Worm (Caenorhabditis elegans) whole organism, early embryonic: Measurements from ENCODE around the gene C30G7.4.

ENCODE experiments used
- B0310.2 ChIP-seq: sonication (generic microtip); optimal IDR thresholded peaks from 2 replicates; lab custom pipeline; 2016; ENCODE audit warnings: mild to moderate bottlenecking, missing genetic modification characterization, missing compliant biosample characterization
- F13C5.2 ChIP-seq: sonication (generic microtip); optimal IDR thresholded peaks from 2 replicates; lab custom pipeline; 2017; ENCODE audit warnings: mild to moderate bottlenecking, missing genetic modification characterization, inconsistent platforms, missing compliant biosample characterization
- aly-1 ChIP-seq: sonication (generic microtip); optimal IDR thresholded peaks from 2 replicates; lab custom pipeline; 2016; ENCODE audit warnings: missing genetic modification characterization, missing compliant biosample characterization
- ama-1 ChIP-seq: fragments of 150-350 bp; optimal IDR thresholded peaks from 2 replicates; lab custom pipeline; 2014
- ceh-13 ChIP-seq: fragments of 200-800 bp; sonication (Bioruptor generic); optimal IDR thresholded peaks from 2 replicates; lab custom pipeline; 2018; ENCODE audit warnings: mild to moderate bottlenecking, missing genetic modification characterization, missing compliant biosample characterization
- ceh-36 ChIP-seq: sonication (generic microtip); optimal IDR thresholded peaks from 2 replicates; lab custom pipeline; 2016; ENCODE audit warnings: missing genetic modification characterization, inconsistent platforms, missing compliant biosample characterization
- flt-1 ChIP-seq: fragments of 200-800 bp; sonication (Bioruptor generic); IDR thresholded peaks from 2 replicates; pipeline ENCODE4 v1.3.6; 2022; ENCODE audit warnings: missing genetic modification characterization, missing compliant biosample characterization
- hmbx-1 ChIP-seq: sonication (generic microtip); optimal IDR thresholded peaks from 2 replicates; lab custom pipeline; 2016; ENCODE audit warnings: mild to moderate bottlenecking, missing genetic modification characterization, missing compliant biosample characterization
- hmg-4 ChIP-seq: fragments of 200-800 bp; sonication (Bioruptor generic); optimal IDR thresholded peaks from 2 replicates; lab custom pipeline; 2018; ENCODE audit warnings: mild to moderate bottlenecking, missing genetic modification characterization, missing compliant biosample characterization
- hnd-1 ChIP-seq: sonication (generic microtip); optimal IDR thresholded peaks from 2 replicates; lab custom pipeline; 2016; ENCODE audit warnings: missing genetic modification characterization, missing compliant biosample characterization
- pes-1 ChIP-seq: fragments of 200-800 bp; sonication (Bioruptor generic); IDR thresholded peaks from 2 replicates; pipeline ENCODE4 v1.3.6; 2022; ENCODE audit warnings: missing genetic modification reagents, missing genetic modification characterization, missing compliant biosample characterization
- scrt-1 ChIP-seq: fragments of 200-800 bp; sonication (Bioruptor generic); IDR thresholded peaks from 2 replicates; pipeline ENCODE4 v1.3.6; 2022; ENCODE audit warnings: missing genetic modification characterization, missing compliant biosample characterization
- tra-4 ChIP-seq: sonication (generic microtip); optimal IDR thresholded peaks from 2 replicates; lab custom pipeline; 2017; ENCODE audit warnings: missing genetic modification characterization, missing compliant biosample characterization

DNA sequence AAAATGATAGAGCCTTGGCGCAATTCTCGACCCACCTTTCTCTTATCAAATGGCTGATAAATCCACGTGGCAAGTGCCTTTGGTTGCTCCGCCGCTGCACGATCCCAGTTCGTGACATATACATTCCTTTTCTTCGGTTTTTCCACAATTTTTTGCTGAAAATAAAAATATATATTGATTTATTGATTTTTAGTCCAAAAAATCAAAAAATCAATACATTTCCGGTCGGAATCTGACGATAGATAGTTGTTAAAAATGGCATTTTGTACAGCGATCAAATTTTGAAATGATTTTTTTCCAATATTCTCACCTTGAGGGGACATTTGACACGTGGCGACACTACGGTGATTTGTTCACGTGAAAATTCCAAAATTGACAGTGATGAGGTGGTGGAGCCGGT, 3.1 kb downstream of the C30G7.4 start:
- TF ChIP-seq flt-1 (GFP tag; lab: Robert Waterston, UW) (no peak), ama-1 (no peak), hmg-4 (no peak), hmbx-1 (tag; lab: Kevin White, UChicago) (no peak), scrt-1 (no peak), F13C5.2 (tag; lab: Kevin White, UChicago) (no peak), tra-4 (tag; lab: Kevin White, UChicago) (no peak), B0310.2 (tag; lab: Kevin White, UChicago) (no peak), hnd-1 (no peak), pes-1 (GFP tag; lab: Robert Waterston, UW) (no peak), ceh-13 (no peak), ceh-36 (tag; lab: Kevin White, UChicago) (no peak), aly-1 (tag; lab: Kevin White, UChicago) (no peak)
